Fruit fly (Drosophila melanogaster): ENCODE measurements around the gene SpdS.

dm6 chr3R:9586663-9587248 is 44.7 kb upstream of the SpdS start, which contains the start of gene P58IPK:
- TF ChIP-seq CG8478 (optimal IDR thresholded peaks at IDR 0.05), result no peak
- TF ChIP-seq CTCF (optimal IDR thresholded peaks at IDR 0.05), result peak; percentile 4 to 31

All from S2 (cell line).